Fruit fly (Drosophila melanogaster) Kc167 (cell line): ENCODE measurements around the gene RhoU.

Experiments used
- Sin3A ChIP-seq: fragments of >200 bp; optimal IDR thresholded peaks from 2 replicates; lab custom pipeline; 2018; ENCODE audit warnings: missing external identifiers
- h ChIP-seq: fragments of >200 bp; optimal IDR thresholded peaks from 3 replicates; lab custom pipeline; 2018; ENCODE audit warnings: missing external identifiers
- psq ChIP-seq: fragments of >200 bp; optimal IDR thresholded peaks from 2 replicates; lab custom pipeline; 2017; ENCODE audit warnings: missing external identifiers

dm6 chrX:10086095-10086888 is at the start of gene RhoU, which contains the start of gene Naxe:
- no peak for TF ChIP-seq h (lab: Kevin White, UChicago)
- no peak for TF ChIP-seq Sin3A (lab: Kevin White, UChicago)
- no peak for TF ChIP-seq psq (lab: Kevin White, UChicago)
